Fruit fly (Drosophila melanogaster): ENCODE measurements around the gene VhaSFD.

dm6 chr2L:16713929-16714328 is 13.7 kb downstream of the VhaSFD start:
- no peak for TF ChIP-seq Sin3A (optimal IDR thresholded peaks at IDR 0.05)
- no peak for TF ChIP-seq h (optimal IDR thresholded peaks at IDR 0.05)

Data from Kc167 (cell line).